Fruit fly (Drosophila melanogaster) whole organism, prepupa: ENCODE measurements around the gene CG10514.

ENCODE experiments used
- CG11294 ChIP-seq: fragments of 200-800 bp; sonication (Bioruptor generic); IDR thresholded peaks from 2 replicates; pipeline ENCODE4 v1.3.6; 2022; ENCODE audit warnings: missing biosample characterization, missing genetic modification characterization
- CG6808 ChIP-seq: fragments of 200-800 bp; sonication (Bioruptor generic); optimal IDR thresholded peaks from 3 replicates; lab custom pipeline; 2017; ENCODE audit warnings: missing biosample characterization, missing genetic modification characterization, mild to moderate bottlenecking, moderate library complexity, missing genetic modification reagents
- CG8319 ChIP-seq: fragments of 200-800 bp; sonication (Bioruptor generic); optimal IDR thresholded peaks from 3 replicates; lab custom pipeline; 2016; ENCODE audit warnings: missing biosample characterization, missing genetic modification characterization
- Met ChIP-seq: fragments of 200-800 bp; sonication (Bioruptor generic); optimal IDR thresholded peaks from 3 replicates; lab custom pipeline; 2016; ENCODE audit warnings: missing biosample characterization, missing genetic modification characterization
- dac ChIP-seq: fragments of 200-800 bp; sonication (Bioruptor generic); optimal IDR thresholded peaks from 2 replicates; lab custom pipeline; 2017; ENCODE audit warnings: missing biosample characterization, mild to moderate bottlenecking, missing genetic modification characterization
- eg ChIP-seq: fragments of 200-800 bp; sonication (Bioruptor generic); IDR thresholded peaks from 3 replicates; pipeline ENCODE4 v1.3.6; 2022; ENCODE audit warnings: missing biosample characterization, missing genetic modification characterization
- svp ChIP-seq: fragments of 200-800 bp; sonication (Bioruptor generic); peaks from one replicate; lab custom pipeline; 2016; ENCODE audit warnings: missing biosample characterization, missing genetic modification characterization

DNA sequence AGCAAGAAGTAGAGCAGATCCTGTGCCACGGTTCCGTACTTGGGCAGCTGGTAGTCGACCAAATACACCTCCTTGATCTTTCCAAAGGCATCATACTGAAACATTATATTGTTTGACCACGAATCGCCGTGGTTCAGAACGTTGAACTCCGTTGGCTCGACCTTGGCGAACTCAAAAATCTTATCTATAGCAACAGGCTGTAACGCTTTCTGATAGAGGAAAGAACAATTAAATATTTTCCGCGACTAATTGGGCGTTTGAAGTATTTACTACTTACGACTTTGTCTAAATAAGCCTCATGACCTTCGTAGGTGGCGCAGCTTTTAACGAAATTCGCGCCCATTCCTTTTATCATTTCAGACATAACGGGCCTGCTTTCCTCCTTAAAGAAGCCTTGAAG lies 42.0 kb upstream of the CG10514 start:
- TF ChIP-seq svp (GFP tag; lab: Kevin White, UChicago): peak; percentile 72
- TF ChIP-seq Met (GFP tag; lab: Kevin White, UChicago): no peak
- no peak for TF ChIP-seq dac (GFP tag; lab: Kevin White, UChicago)
- TF ChIP-seq CG6808: no peak
- TF ChIP-seq CG8319 (GFP tag; lab: Kevin White, UChicago): no peak
- TF ChIP-seq CG11294 (GFP tag; lab: Robert Waterston, UW): no peak
- no peak for TF ChIP-seq eg (GFP tag; lab: Robert Waterston, UW)
